Fruit fly (Drosophila melanogaster) whole organism, embryonic: ENCODE measurements around the gene Dsp1.

ENCODE experiments used
- ATbp ChIP-seq: fragments of 200-800 bp; sonication (Bioruptor generic); optimal IDR thresholded peaks from 2 replicates; lab custom pipeline; 2017; ENCODE audit warnings: missing biosample characterization, mild to moderate bottlenecking, missing genetic modification characterization, missing genetic modification reagents
- Adf1 ChIP-seq: fragments of 200-800 bp; sonication (Bioruptor generic); IDR thresholded peaks from 2 replicates; pipeline ENCODE4 v1.3.6; 2022; ENCODE audit warnings: missing biosample characterization, missing genetic modification characterization
- Asciz ChIP-seq: fragments of 200-800 bp; sonication (Bioruptor generic); optimal IDR thresholded peaks from 2 replicates; lab custom pipeline; 2017; ENCODE audit warnings: missing biosample characterization, mild to moderate bottlenecking, missing genetic modification characterization, missing genetic modification reagents
- B-H2 ChIP-seq: fragments of 200-800 bp; sonication (Bioruptor generic); optimal IDR thresholded peaks from 2 replicates; lab custom pipeline; 2018; ENCODE audit warnings: missing biosample characterization, mild to moderate bottlenecking, missing genetic modification characterization
- BEAF-32 ChIP-seq: fragments of 200-800 bp; sonication (Bioruptor generic); optimal IDR thresholded peaks from 3 replicates; lab custom pipeline; 2017; ENCODE audit warnings: missing biosample characterization, missing genetic modification characterization, mild to moderate bottlenecking, moderate library complexity, missing genetic modification reagents
- CG10565 ChIP-seq: fragments of 200-800 bp; sonication (Bioruptor generic); optimal IDR thresholded peaks from 3 replicates; lab custom pipeline; 2016; ENCODE audit warnings: missing biosample characterization, mild to moderate bottlenecking, missing genetic modification characterization
- CG1233 ChIP-seq: fragments of 200-800 bp; sonication (Bioruptor generic); optimal IDR thresholded peaks from 4 replicates; lab custom pipeline; 2018; ENCODE audit warnings: missing biosample characterization, mild to moderate bottlenecking, missing genetic modification characterization
- CG12391 ChIP-seq: fragments of 200-800 bp; sonication (Bioruptor generic); optimal IDR thresholded peaks from 3 replicates; lab custom pipeline; 2018; ENCODE audit warnings: missing biosample characterization, mild to moderate bottlenecking, missing genetic modification characterization, moderate library complexity
- CG12744 ChIP-seq: fragments of 200-800 bp; sonication (Bioruptor generic); optimal IDR thresholded peaks from 2 replicates; lab custom pipeline; 2016; ENCODE audit warnings: missing biosample characterization, missing genetic modification characterization
- CG12942 ChIP-seq: fragments of 200-800 bp; sonication (Bioruptor generic); optimal IDR thresholded peaks from 3 replicates; lab custom pipeline; 2016; ENCODE audit warnings: missing biosample characterization, missing genetic modification characterization
- CG13775 ChIP-seq: fragments of 200-800 bp; sonication (Bioruptor generic); optimal IDR thresholded peaks from 3 replicates; lab custom pipeline; 2017; ENCODE audit warnings: missing biosample characterization, mild to moderate bottlenecking, missing genetic modification characterization
- CG14710 ChIP-seq: fragments of 200-800 bp; sonication (Bioruptor generic); optimal IDR thresholded peaks from 3 replicates; lab custom pipeline; 2019; ENCODE audit warnings: missing biosample characterization, mild to moderate bottlenecking, missing genetic modification characterization, moderate library complexity
- CG15269 ChIP-seq: fragments of 200-800 bp; sonication (Bioruptor generic); optimal IDR thresholded peaks from 2 replicates; lab custom pipeline; 2018; ENCODE audit warnings: missing biosample characterization, mild to moderate bottlenecking, missing genetic modification characterization, moderate library complexity
- CG15601 ChIP-seq: fragments of 200-800 bp; sonication (Bioruptor generic); optimal IDR thresholded peaks from 3 replicates; lab custom pipeline; 2019; ENCODE audit warnings: missing biosample characterization, mild to moderate bottlenecking, missing genetic modification characterization, moderate library complexity
- CG16863 ChIP-seq: fragments of 200-800 bp; sonication (Bioruptor generic); optimal IDR thresholded peaks from 3 replicates; lab custom pipeline; 2016; ENCODE audit warnings: missing biosample characterization, missing genetic modification characterization
- CG17186 ChIP-seq: fragments of 200-800 bp; sonication (Bioruptor generic); optimal IDR thresholded peaks from 3 replicates; lab custom pipeline; 2017; ENCODE audit warnings: missing biosample characterization, missing genetic modification reagents, missing genetic modification characterization
- CG30431 ChIP-seq: fragments of 200-800 bp; sonication (Bioruptor generic); optimal IDR thresholded peaks from 2 replicates; lab custom pipeline; 2017; ENCODE audit warnings: missing biosample characterization, missing genetic modification characterization
- CG3163 ChIP-seq: fragments of 200-800 bp; sonication (Bioruptor generic); optimal IDR thresholded peaks from 3 replicates; lab custom pipeline; 2016; ENCODE audit warnings: missing biosample characterization, missing genetic modification characterization
- CG4424 ChIP-seq: fragments of 200-800 bp; sonication (Bioruptor generic); optimal IDR thresholded peaks from 3 replicates; lab custom pipeline; 2016; ENCODE audit warnings: missing biosample characterization, missing genetic modification characterization
- CG4820 ChIP-seq: fragments of 200-800 bp; sonication (Bioruptor generic); optimal IDR thresholded peaks from 3 replicates; lab custom pipeline; 2016; ENCODE audit warnings: missing biosample characterization, missing genetic modification characterization
- CG4854 ChIP-seq: fragments of 200-800 bp; sonication (Bioruptor generic); optimal IDR thresholded peaks from 2 replicates; lab custom pipeline; 2016; ENCODE audit warnings: missing biosample characterization, missing genetic modification characterization, inconsistent platforms
- CG6683 ChIP-seq: fragments of 200-800 bp; sonication (Bioruptor generic); optimal IDR thresholded peaks from 2 replicates; lab custom pipeline; 2017; ENCODE audit warnings: missing biosample characterization, mild to moderate bottlenecking, missing genetic modification characterization, missing genetic modification reagents
- CG6791 ChIP-seq: fragments of 200-800 bp; sonication (Bioruptor generic); IDR thresholded peaks from 3 replicates; pipeline ENCODE4 v1.3.6; 2022; ENCODE audit warnings: missing biosample characterization, missing genetic modification characterization; ENCODE audit not compliant: partially characterized antibody
- CG7357 ChIP-seq: fragments of 200-800 bp; sonication (Bioruptor generic); IDR thresholded peaks from 3 replicates; pipeline ENCODE4 v1.3.6; 2022; ENCODE audit warnings: missing biosample characterization, missing genetic modification characterization
- CG7963 ChIP-seq: fragments of 200-800 bp; sonication (Bioruptor generic); IDR thresholded peaks from 3 replicates; pipeline ENCODE4 v1.3.6; 2022; ENCODE audit warnings: missing biosample characterization, missing genetic modification characterization; ENCODE audit not compliant: partially characterized antibody
- CG8281 ChIP-seq: fragments of 200-800 bp; sonication (Bioruptor generic); optimal IDR thresholded peaks from 2 replicates; lab custom pipeline; 2018; ENCODE audit warnings: missing biosample characterization, mild to moderate bottlenecking, missing genetic modification characterization, moderate library complexity
- Camta ChIP-seq: fragments of 200-800 bp; sonication (Bioruptor generic); optimal IDR thresholded peaks from 2 replicates; lab custom pipeline; 2016; ENCODE audit warnings: missing biosample characterization, missing genetic modification characterization
- Dfd ChIP-seq, 2 experiments: fragments of >200 bp; optimal IDR thresholded peaks; 2 replicates each; lab custom pipeline; 2017; ENCODE audit warnings: missing biosample characterization in 2 of 2, missing genetic modification characterization in 2 of 2
- Dll ChIP-seq: fragments of 200-800 bp; sonication (Bioruptor generic); IDR thresholded peaks from 4 replicates; pipeline ENCODE4 v1.3.6; 2022; ENCODE audit warnings: missing biosample characterization, missing genetic modification characterization; ENCODE audit not compliant: partially characterized antibody
- E2f1 ChIP-seq: fragments of 200-800 bp; sonication (Bioruptor generic); IDR thresholded peaks from 2 replicates; pipeline ENCODE4 v1.3.6; 2022; ENCODE audit warnings: missing biosample characterization, missing genetic modification characterization
- Ets65A ChIP-seq: fragments of 200-800 bp; sonication (Bioruptor generic); peaks from one replicate; lab custom pipeline; 2016; ENCODE audit warnings: missing biosample characterization, missing genetic modification characterization
- Gsc ChIP-seq: fragments of 200-800 bp; sonication (Bioruptor generic); IDR thresholded peaks from 2 replicates; pipeline ENCODE4 v1.3.6; 2022; ENCODE audit warnings: missing biosample characterization, missing genetic modification characterization
- Hr78 ChIP-seq, 2 experiments: fragments of 200-800 bp in 1 of 2; fragments of >200 bp in 1 of 2; sonication (Bioruptor generic) in 1 of 2; optimal IDR thresholded peaks; 2 replicates each; lab custom pipeline; 2017 to 2019; ENCODE audit warnings: missing biosample characterization in 2 of 2, missing genetic modification characterization in 2 of 2, mild to moderate bottlenecking in 1 of 2, moderate library complexity in 1 of 2
- Lpt ChIP-seq: fragments of >200 bp; optimal IDR thresholded peaks from 2 replicates; lab custom pipeline; 2018; ENCODE audit warnings: missing biosample characterization, missing genetic modification characterization
- Meics ChIP-seq: fragments of 200-800 bp; sonication (Bioruptor generic); optimal IDR thresholded peaks from 2 replicates; lab custom pipeline; 2017; ENCODE audit warnings: missing biosample characterization, mild to moderate bottlenecking, missing genetic modification characterization
- NfI ChIP-seq: fragments of 200-800 bp; sonication (Bioruptor generic); optimal IDR thresholded peaks from 3 replicates; lab custom pipeline; 2018; ENCODE audit warnings: missing biosample characterization, mild to moderate bottlenecking, missing genetic modification characterization, moderate library complexity
- Ptx1 ChIP-seq: fragments of 200-800 bp; sonication (Bioruptor generic); IDR thresholded peaks from 2 replicates; pipeline ENCODE4 v1.3.6; 2022; ENCODE audit warnings: missing biosample characterization, missing genetic modification characterization
- Tbp ChIP-seq: fragments of >200 bp; optimal IDR thresholded peaks from 2 replicates; lab custom pipeline; 2018; ENCODE audit warnings: missing biosample characterization, missing genetic modification characterization
- ab ChIP-seq: fragments of 200-800 bp; sonication (Bioruptor generic); optimal IDR thresholded peaks from 2 replicates; lab custom pipeline; 2016; ENCODE audit warnings: missing biosample characterization, missing genetic modification characterization
- chif ChIP-seq, 2 experiments: fragments of 200-800 bp; sonication (Bioruptor generic); optimal IDR thresholded peaks; 3 replicates each; lab custom pipeline; 2016; ENCODE audit warnings: missing biosample characterization in 2 of 2, missing genetic modification characterization in 2 of 2
- crc ChIP-seq: fragments of 200-800 bp; sonication (Bioruptor generic); optimal IDR thresholded peaks from 2 replicates; lab custom pipeline; 2016; ENCODE audit warnings: missing biosample characterization, missing genetic modification characterization
- fu2 ChIP-seq: fragments of 200-800 bp; sonication (Bioruptor generic); optimal IDR thresholded peaks from 2 replicates; lab custom pipeline; 2016; ENCODE audit warnings: missing biosample characterization, missing genetic modification characterization
- gsb ChIP-seq: fragments of 200-800 bp; sonication (Bioruptor generic); IDR thresholded peaks from 2 replicates; pipeline ENCODE4 v1.3.6; 2022; ENCODE audit warnings: missing biosample characterization, missing genetic modification characterization
- lbe ChIP-seq: fragments of 200-800 bp; sonication (Bioruptor generic); optimal IDR thresholded peaks from 2 replicates; lab custom pipeline; 2016; ENCODE audit warnings: missing biosample characterization, mild to moderate bottlenecking, missing genetic modification characterization
- mld ChIP-seq: fragments of 200-800 bp; sonication (Bioruptor generic); IDR thresholded peaks from 3 replicates; pipeline ENCODE4 v1.3.6; 2022; ENCODE audit warnings: missing biosample characterization, missing genetic modification characterization; ENCODE audit not compliant: partially characterized antibody
- p53 ChIP-seq: fragments of 200-800 bp; sonication (Bioruptor generic); optimal IDR thresholded peaks from 2 replicates; lab custom pipeline; 2016; ENCODE audit warnings: missing biosample characterization, missing genetic modification characterization
- pros ChIP-seq: fragments of 200-800 bp; sonication (Bioruptor generic); optimal IDR thresholded peaks from 3 replicates; lab custom pipeline; 2019; ENCODE audit warnings: missing biosample characterization, mild to moderate bottlenecking, missing genetic modification characterization, moderate library complexity
- rib ChIP-seq: fragments of 200-800 bp; sonication (Bioruptor generic); IDR thresholded peaks from 2 replicates; pipeline ENCODE4 v1.3.6; 2022; ENCODE audit warnings: missing biosample characterization, missing genetic modification characterization
- sob ChIP-seq: fragments of 200-800 bp; sonication (Bioruptor generic); IDR thresholded peaks from 2 replicates; pipeline ENCODE4 v1.3.6; 2022; ENCODE audit warnings: missing biosample characterization, missing genetic modification characterization
- wor ChIP-seq: fragments of 200-800 bp; sonication (Bioruptor generic); IDR thresholded peaks from 2 replicates; pipeline ENCODE4 v1.3.6; 2022; ENCODE audit warnings: missing biosample characterization, missing genetic modification characterization

The Dsp1 gene

DNA sequence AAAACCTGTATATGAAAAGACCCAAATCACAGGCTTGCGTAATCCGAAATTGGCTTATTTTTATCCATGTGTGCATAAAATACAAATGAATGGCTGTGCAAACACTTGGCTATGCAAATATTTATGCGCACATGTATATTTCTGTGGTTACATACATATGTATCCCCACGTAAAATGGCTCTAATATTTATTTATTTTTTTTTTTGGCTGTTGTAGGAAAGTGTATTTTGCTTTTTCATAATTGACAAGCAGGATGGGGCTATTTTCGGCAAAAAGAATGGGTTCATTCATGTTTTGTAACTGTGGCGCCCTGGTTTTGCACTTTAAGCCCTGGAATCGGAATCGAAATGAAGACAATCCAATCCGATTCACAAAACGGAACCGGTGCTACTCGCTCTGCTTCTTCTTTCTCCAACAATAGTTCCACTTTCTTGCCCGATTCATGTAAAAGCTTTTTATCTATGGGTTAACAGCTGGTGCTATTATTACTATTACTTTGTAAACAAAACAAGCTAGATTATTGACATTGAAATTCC, 1.8 kb downstream of the Dsp1 start (continued):
- TF ChIP-seq Meics (GFP tag; lab: Kevin White, UChicago) (peak; percentile 78), CG13775 (GFP tag; lab: Kevin White, UChicago) (peak; percentile 74), Camta (GFP tag; lab: Kevin White, UChicago) (peak; percentile 53), CG16863 (GFP tag; lab: Kevin White, UChicago) (peak; percentile 66), CG7963 (GFP tag; lab: Robert Waterston, UW) (no peak), CG3163 (GFP tag; lab: Kevin White, UChicago) (peak; percentile 48), CG12391 (tag; lab: Kevin White, UChicago) (peak; percentile 68), CG7357 (GFP tag; lab: Robert Waterston, UW) (peak; percentile 55; the same call in 1 of the 3 replicates), CG8281 (tag; lab: Kevin White, UChicago) (peak; percentile 23), mld (GFP tag; lab: Robert Waterston, UW) (no peak), Adf1 (GFP tag; lab: Robert Waterston, UW) (peak; percentile 22; the same call in 1 of the 2 replicates), Ets65A (GFP tag; lab: Kevin White, UChicago) (peak; percentile 93), p53 (GFP tag; lab: Kevin White, UChicago) (peak; percentile 53), Asciz (GFP tag; lab: Kevin White, UChicago) (peak; percentile 32), CG10565 (GFP tag; lab: Kevin White, UChicago) (no peak), CG1233 (GFP tag; lab: Kevin White, UChicago) (peak; percentile 63), CG15601 (peak; percentile 21), CG12942 (GFP tag; lab: Kevin White, UChicago) (peak; percentile 46), rib (peak; percentile 86), Tbp (GFP tag; lab: Kevin White, UChicago) (no peak), CG4854 (GFP tag; lab: Kevin White, UChicago) (peak; percentile 37), pros (GFP tag; lab: Kevin White, UChicago) (peak; percentile 86), Hr78 (GFP tag; optimal IDR thresholded peaks at IDR 0.05; lab: Kevin White, UChicago) (no peak), wor (GFP tag; lab: Robert Waterston, UW) (peak; percentile 51; the same call in 1 of the 2 replicates), gsb (GFP tag; lab: Robert Waterston, UW) (peak; percentile 60), CG15269 (tag; lab: Kevin White, UChicago) (peak; percentile 73), B-H2 (GFP tag; lab: Kevin White, UChicago) (peak; percentile 67), E2f1 (peak; percentile 77), fu2 (GFP tag; lab: Kevin White, UChicago) (peak; percentile 60), Lpt (no peak), NfI (GFP tag; lab: Kevin White, UChicago) (peak; percentile 78), Ptx1 (GFP tag; lab: Robert Waterston, UW) (peak; percentile 75), Dfd (GFP tag; optimal IDR thresholded peaks at IDR 0.05; lab: Kevin White, UChicago) (no peak), Dll (GFP tag; lab: Robert Waterston, UW) (0 out of 4 replicates have a peak, but pooled peaks have one; percentile 22), CG4820 (GFP tag; lab: Kevin White, UChicago) (peak; percentile 56), CG14710 (tag; lab: Kevin White, UChicago) (peak; percentile 34), CG6683 (no peak), lbe (GFP tag; lab: Kevin White, UChicago) (peak; percentile 32), CG12744 (GFP tag; lab: Kevin White, UChicago) (peak; percentile 47), Gsc (GFP tag; lab: Robert Waterston, UW) (no peak), ATbp (GFP tag; lab: Kevin White, UChicago) (peak; percentile 29), CG17186 (GFP tag; lab: Kevin White, UChicago) (no peak), CG6791 (GFP tag; lab: Robert Waterston, UW) (no peak), ab (GFP tag; lab: Kevin White, UChicago) (peak; percentile 19), CG30431 (peak; percentile 16), crc (GFP tag; lab: Kevin White, UChicago) (peak; percentile 38), chif (GFP tag; optimal IDR thresholded peaks at IDR 0.05; lab: Kevin White, UChicago) (peak; percentile 33 to 53), BEAF-32 (peak; percentile 6), CG4424 (peak; percentile 65), sob (GFP tag; lab: Robert Waterston, UW) (peak; percentile 74)
